Worm (Caenorhabditis elegans): Measurements from ENCODE around the gene nspg-4.

- TF ChIP-seq him-1 (tag; optimal IDR thresholded peaks at IDR 0.05) (no peak), W03F9.2 (tag; optimal IDR thresholded peaks at IDR 0.05) (no peak), dao-5 (tag; optimal IDR thresholded peaks at IDR 0.05) (no peak)
These were observed 24.0 kb downstream of the nspg-4 start, which contains the start of gene F11D5.6 for ce11 chrX:3326175-3326574.

Data from whole organism, L4/young adult.